Fruit fly (Drosophila melanogaster) whole organism, prepupa: Measurements from ENCODE around the gene CG15247.

Experiments used
- CG10631 ChIP-seq: fragments of 200-800 bp; sonication (Bioruptor generic); optimal IDR thresholded peaks from 2 replicates; lab custom pipeline; 2016; ENCODE audit warnings: missing biosample characterization, missing genetic modification characterization
- CG11294 ChIP-seq: fragments of 200-800 bp; sonication (Bioruptor generic); IDR thresholded peaks from 2 replicates; pipeline ENCODE4 v1.3.6; 2022; ENCODE audit warnings: missing biosample characterization, missing genetic modification characterization
- CG11902 ChIP-seq: fragments of 200-800 bp; sonication (Bioruptor generic); optimal IDR thresholded peaks from 3 replicates; lab custom pipeline; 2016; ENCODE audit warnings: missing biosample characterization, missing genetic modification characterization
- CG15336 ChIP-seq: fragments of 200-800 bp; sonication (Bioruptor generic); IDR thresholded peaks from 2 replicates; pipeline ENCODE4 v1.3.6; 2022; ENCODE audit warnings: missing biosample characterization, missing genetic modification characterization
- CG1621 ChIP-seq: fragments of 200-800 bp; sonication (Bioruptor generic); optimal IDR thresholded peaks from 3 replicates; lab custom pipeline; 2018; ENCODE audit warnings: missing biosample characterization, mild to moderate bottlenecking, missing genetic modification characterization
- CG16779 ChIP-seq: fragments of 200-800 bp; sonication (Bioruptor generic); optimal IDR thresholded peaks from 3 replicates; lab custom pipeline; 2017; ENCODE audit warnings: missing biosample characterization, mild to moderate bottlenecking, missing genetic modification characterization
- CG3032 ChIP-seq: fragments of 200-800 bp; optimal IDR thresholded peaks from 2 replicates; lab custom pipeline; 2019; ENCODE audit warnings: missing biosample characterization, mild to moderate bottlenecking, missing genetic modification characterization, moderate library complexity
- CG31627 ChIP-seq: fragments of 200-800 bp; sonication (Bioruptor generic); optimal IDR thresholded peaks from 3 replicates; lab custom pipeline; 2016; ENCODE audit warnings: missing biosample characterization, missing genetic modification characterization
- CG32006 ChIP-seq: fragments of 200-800 bp; sonication (Bioruptor generic); optimal IDR thresholded peaks from 3 replicates; lab custom pipeline; 2017; ENCODE audit warnings: missing biosample characterization, mild to moderate bottlenecking, missing genetic modification characterization
- CG34406 ChIP-seq: fragments of 200-800 bp; sonication (Bioruptor generic); optimal IDR thresholded peaks from 3 replicates; lab custom pipeline; 2016; ENCODE audit warnings: missing biosample characterization, missing genetic modification characterization
- CG3919 ChIP-seq: fragments of 200-800 bp; sonication (Bioruptor generic); optimal IDR thresholded peaks from 3 replicates; lab custom pipeline; 2016; ENCODE audit warnings: missing biosample characterization, missing genetic modification characterization
- CG4318 ChIP-seq: fragments of 200-800 bp; sonication (Bioruptor generic); optimal IDR thresholded peaks from 3 replicates; lab custom pipeline; 2017; ENCODE audit warnings: missing biosample characterization, mild to moderate bottlenecking, missing genetic modification characterization
- CG6163 ChIP-seq: fragments of 200-800 bp; sonication (Bioruptor generic); IDR thresholded peaks from 3 replicates; pipeline ENCODE4 v1.3.6; 2022; ENCODE audit warnings: missing biosample characterization, missing genetic modification characterization
- CG6276 ChIP-seq: fragments of 200-800 bp; sonication (Bioruptor generic); optimal IDR thresholded peaks from 2 replicates; lab custom pipeline; 2017; ENCODE audit warnings: missing biosample characterization, mild to moderate bottlenecking, missing genetic modification characterization
- CG6792 ChIP-seq: fragments of 200-800 bp; sonication (Bioruptor generic); optimal IDR thresholded peaks from 3 replicates; lab custom pipeline; 2016; ENCODE audit warnings: missing biosample characterization, missing genetic modification characterization
- CG6808 ChIP-seq: fragments of 200-800 bp; sonication (Bioruptor generic); optimal IDR thresholded peaks from 3 replicates; lab custom pipeline; 2017; ENCODE audit warnings: missing biosample characterization, missing genetic modification characterization, mild to moderate bottlenecking, moderate library complexity, missing genetic modification reagents
- CG6854 ChIP-seq: fragments of 200-800 bp; sonication (Bioruptor generic); optimal IDR thresholded peaks from 2 replicates; lab custom pipeline; 2017; ENCODE audit warnings: missing biosample characterization, mild to moderate bottlenecking, missing genetic modification characterization
- CG7368 ChIP-seq: fragments of 200-800 bp; sonication (Bioruptor generic); optimal IDR thresholded peaks from 3 replicates; lab custom pipeline; 2016; ENCODE audit warnings: missing biosample characterization, missing genetic modification characterization
- CG8119 ChIP-seq: fragments of 200-800 bp; sonication (Bioruptor generic); IDR thresholded peaks from 3 replicates; pipeline ENCODE4 v1.3.6; 2022; ENCODE audit warnings: missing biosample characterization, missing genetic modification characterization
- CG8319 ChIP-seq: fragments of 200-800 bp; sonication (Bioruptor generic); optimal IDR thresholded peaks from 3 replicates; lab custom pipeline; 2016; ENCODE audit warnings: missing biosample characterization, missing genetic modification characterization
- CG8632 ChIP-seq: fragments of 200-800 bp; sonication (Bioruptor generic); optimal IDR thresholded peaks from 3 replicates; lab custom pipeline; 2016; ENCODE audit warnings: missing biosample characterization, missing genetic modification characterization
- CG9139 ChIP-seq: fragments of 200-800 bp; sonication (Bioruptor generic); optimal IDR thresholded peaks from 3 replicates; lab custom pipeline; 2017; ENCODE audit warnings: missing biosample characterization, mild to moderate bottlenecking, missing genetic modification characterization
- Eip75B ChIP-seq: fragments of 200-800 bp; sonication (Bioruptor generic); optimal IDR thresholded peaks from 3 replicates; lab custom pipeline; 2016; ENCODE audit warnings: missing biosample characterization, missing genetic modification characterization
- Eip78C ChIP-seq: fragments of 200-800 bp; sonication (Bioruptor generic); peaks from one replicate; lab custom pipeline; 2016; ENCODE audit warnings: missing biosample characterization, missing genetic modification characterization
- Eip93F ChIP-seq: fragments of 200-800 bp; sonication (Bioruptor generic); optimal IDR thresholded peaks from 2 replicates; lab custom pipeline; 2016; ENCODE audit warnings: missing biosample characterization, mild to moderate bottlenecking, missing genetic modification characterization
- Ets21C ChIP-seq: fragments of 200-800 bp; sonication (Bioruptor generic); optimal IDR thresholded peaks from 3 replicates; lab custom pipeline; 2016; ENCODE audit warnings: missing biosample characterization, missing genetic modification characterization
- Gug ChIP-seq: fragments of 200-800 bp; sonication (Bioruptor generic); IDR thresholded peaks from 2 replicates; pipeline ENCODE4 v1.3.6; 2022; ENCODE audit warnings: missing biosample characterization, missing genetic modification characterization
- Hr38 ChIP-seq: sonication (Bioruptor generic); optimal IDR thresholded peaks from 2 replicates; lab custom pipeline; 2016; ENCODE audit warnings: missing biosample characterization, missing genetic modification characterization
- Hr39 ChIP-seq: fragments of 200-800 bp; sonication (Bioruptor generic); optimal IDR thresholded peaks from 2 replicates; lab custom pipeline; 2016; ENCODE audit warnings: missing biosample characterization, missing genetic modification characterization
- Hr4 ChIP-seq: fragments of 200-800 bp; sonication (Bioruptor generic); optimal IDR thresholded peaks from 3 replicates; lab custom pipeline; 2016; ENCODE audit warnings: missing biosample characterization, missing genetic modification characterization
- Lpt ChIP-seq: fragments of 200-800 bp; sonication (Bioruptor generic); optimal IDR thresholded peaks from 3 replicates; lab custom pipeline; 2016; ENCODE audit warnings: missing biosample characterization, missing genetic modification characterization
- Met ChIP-seq: fragments of 200-800 bp; sonication (Bioruptor generic); optimal IDR thresholded peaks from 3 replicates; lab custom pipeline; 2016; ENCODE audit warnings: missing biosample characterization, missing genetic modification characterization
- OdsH ChIP-seq: fragments of 200-800 bp; sonication (Bioruptor generic); optimal IDR thresholded peaks from 3 replicates; lab custom pipeline; 2016; ENCODE audit warnings: missing biosample characterization, missing genetic modification characterization
- Smox ChIP-seq: fragments of 200-800 bp; sonication (Bioruptor generic); optimal IDR thresholded peaks from 3 replicates; lab custom pipeline; 2016; ENCODE audit warnings: missing biosample characterization, missing genetic modification characterization
- Sox14 ChIP-seq: fragments of 200-800 bp; sonication (Bioruptor generic); optimal IDR thresholded peaks from 3 replicates; lab custom pipeline; 2016; ENCODE audit warnings: missing biosample characterization, missing genetic modification characterization
- Sox15 ChIP-seq: fragments of 200-800 bp; sonication (Bioruptor generic); optimal IDR thresholded peaks from 3 replicates; lab custom pipeline; 2016; ENCODE audit warnings: missing biosample characterization, missing genetic modification characterization
- achi ChIP-seq: fragments of 200-800 bp; sonication (Bioruptor generic); optimal IDR thresholded peaks from 3 replicates; lab custom pipeline; 2016; ENCODE audit warnings: missing biosample characterization, missing genetic modification characterization
- cyc ChIP-seq: fragments of 200-800 bp; sonication (Bioruptor generic); optimal IDR thresholded peaks from 3 replicates; lab custom pipeline; 2016; ENCODE audit warnings: missing biosample characterization, missing genetic modification characterization
- dac ChIP-seq: fragments of 200-800 bp; sonication (Bioruptor generic); optimal IDR thresholded peaks from 2 replicates; lab custom pipeline; 2017; ENCODE audit warnings: missing biosample characterization, mild to moderate bottlenecking, missing genetic modification characterization
- dsx ChIP-seq: fragments of 200-800 bp; optimal IDR thresholded peaks from 3 replicates; lab custom pipeline; 2019; ENCODE audit warnings: missing biosample characterization, mild to moderate bottlenecking, missing genetic modification characterization, moderate library complexity; ENCODE audit not compliant: poor library complexity, severe bottlenecking
- eg ChIP-seq: fragments of 200-800 bp; sonication (Bioruptor generic); IDR thresholded peaks from 3 replicates; pipeline ENCODE4 v1.3.6; 2022; ENCODE audit warnings: missing biosample characterization, missing genetic modification characterization
- esn ChIP-seq: fragments of 200-800 bp; sonication (Bioruptor generic); optimal IDR thresholded peaks from 2 replicates; lab custom pipeline; 2016; ENCODE audit warnings: missing biosample characterization, mild to moderate bottlenecking, missing genetic modification characterization, moderate library complexity
- fd59A ChIP-seq: fragments of 200-800 bp; sonication (Bioruptor generic); optimal IDR thresholded peaks from 2 replicates; lab custom pipeline; 2017; ENCODE audit warnings: missing biosample characterization, mild to moderate bottlenecking, missing genetic modification characterization, missing genetic modification reagents
- fd85E ChIP-seq: fragments of 200-800 bp; sonication (Bioruptor generic); optimal IDR thresholded peaks from 3 replicates; lab custom pipeline; 2016; ENCODE audit warnings: missing biosample characterization, missing genetic modification characterization
- fkh ChIP-seq: fragments of 200-800 bp; sonication (Bioruptor generic); optimal IDR thresholded peaks from 3 replicates; lab custom pipeline; 2017; ENCODE audit warnings: missing biosample characterization, mild to moderate bottlenecking, missing genetic modification characterization, moderate library complexity
- lz ChIP-seq: fragments of 200-800 bp; sonication (Bioruptor generic); optimal IDR thresholded peaks from 3 replicates; lab custom pipeline; 2016; ENCODE audit warnings: missing biosample characterization, missing genetic modification characterization
- net ChIP-seq: fragments of 200-800 bp; sonication (Bioruptor generic); optimal IDR thresholded peaks from 3 replicates; lab custom pipeline; 2016; ENCODE audit warnings: missing biosample characterization, missing genetic modification characterization
- pdm3 ChIP-seq: fragments of 200-800 bp; sonication (Bioruptor generic); optimal IDR thresholded peaks from 3 replicates; lab custom pipeline; 2016; ENCODE audit warnings: missing biosample characterization, missing genetic modification characterization
- salr ChIP-seq, 2 experiments: fragments of 200-800 bp; sonication (Bioruptor generic); optimal IDR thresholded peaks; 3 replicates each; lab custom pipeline; 2016 to 2018; ENCODE audit warnings: missing biosample characterization in 2 of 2, missing genetic modification characterization in 2 of 2, mild to moderate bottlenecking in 1 of 2
- spab ChIP-seq: fragments of 200-800 bp; sonication (Bioruptor generic); optimal IDR thresholded peaks from 2 replicates; lab custom pipeline; 2017; ENCODE audit warnings: missing biosample characterization, mild to moderate bottlenecking, missing genetic modification characterization, missing genetic modification reagents
- svp ChIP-seq: fragments of 200-800 bp; sonication (Bioruptor generic); peaks from one replicate; lab custom pipeline; 2016; ENCODE audit warnings: missing biosample characterization, missing genetic modification characterization
- topi ChIP-seq: fragments of 200-800 bp; sonication (Bioruptor generic); optimal IDR thresholded peaks from 3 replicates; lab custom pipeline; 2016; ENCODE audit warnings: missing biosample characterization, missing genetic modification characterization
- vri ChIP-seq: fragments of 200-800 bp; sonication (Bioruptor generic); optimal IDR thresholded peaks from 3 replicates; lab custom pipeline; 2016; ENCODE audit warnings: missing biosample characterization, mild to moderate bottlenecking, missing genetic modification characterization

Gene CG15247

DNA sequence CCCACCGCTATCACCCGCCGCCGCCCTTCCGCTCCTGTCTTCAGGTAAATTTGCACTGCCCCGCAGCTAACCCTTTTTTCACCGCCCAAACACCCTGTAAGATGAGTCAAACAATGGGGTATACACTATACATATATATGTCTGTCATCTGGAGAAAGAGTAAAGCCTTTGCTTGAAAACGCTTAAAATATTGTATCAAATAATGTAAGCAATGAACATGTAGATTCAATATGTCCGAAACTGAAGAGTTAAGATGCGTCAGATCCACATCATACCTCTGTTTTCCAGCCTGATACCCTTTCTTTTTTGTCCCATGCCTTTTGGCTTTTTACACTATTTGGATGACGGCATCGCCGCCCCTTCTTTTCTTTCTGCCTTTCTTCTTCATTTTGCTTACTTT is 16.4 kb upstream of the CG15247 start:
- TF ChIP-seq Lpt (GFP tag; lab: Kevin White, UChicago), result no peak
- no peak for TF ChIP-seq CG4318 (GFP tag; lab: Kevin White, UChicago)
- peak; percentile 32 for TF ChIP-seq CG7368
- TF ChIP-seq CG6808 (GFP tag; lab: Kevin White, UChicago), result no peak
- peak; percentile 65; the same call in 2 of the 3 replicates for TF ChIP-seq CG6163 (GFP tag; lab: Robert Waterston, UW)
- TF ChIP-seq dac (GFP tag; lab: Kevin White, UChicago), result no peak
- TF ChIP-seq vri (GFP tag; lab: Kevin White, UChicago), result peak; percentile 54
- TF ChIP-seq Hr39 (GFP tag; lab: Kevin White, UChicago), result peak; percentile 80
- peak; percentile 50 for TF ChIP-seq CG11902 (GFP tag; lab: Kevin White, UChicago)
- TF ChIP-seq CG15336 (GFP tag; lab: Robert Waterston, UW), result peak; percentile 27; the same call in 1 of the 2 replicates
- TF ChIP-seq salr (GFP tag; optimal IDR thresholded peaks at IDR 0.05; lab: Kevin White, UChicago), result no peak
- TF ChIP-seq CG9139, result no peak
- TF ChIP-seq Eip78C (GFP tag; lab: Kevin White, UChicago), result peak; percentile 72
- peak; percentile 71 for TF ChIP-seq esn (GFP tag; lab: Kevin White, UChicago)
- peak; percentile 69 for TF ChIP-seq Smox (GFP tag; lab: Kevin White, UChicago)
- peak; percentile 65 for TF ChIP-seq Ets21C (GFP tag; lab: Kevin White, UChicago)
- peak; percentile 74 for TF ChIP-seq Met (GFP tag; lab: Kevin White, UChicago)
- no peak for TF ChIP-seq spab (GFP tag; lab: Kevin White, UChicago)
- peak; percentile 39 for TF ChIP-seq Sox15
- TF ChIP-seq svp (GFP tag; lab: Kevin White, UChicago), result peak; percentile 77
- no peak for TF ChIP-seq fd59A (GFP tag; lab: Kevin White, UChicago)
- peak; percentile 53 for TF ChIP-seq Sox14 (GFP tag; lab: Kevin White, UChicago)
- TF ChIP-seq CG10631, result peak; percentile 12
- TF ChIP-seq pdm3 (GFP tag; lab: Kevin White, UChicago), result peak; percentile 59
- TF ChIP-seq CG8119 (GFP tag; lab: Robert Waterston, UW), result 0 out of 3 replicates have a peak, but pooled peaks have one; percentile 17
- peak; percentile 21 for TF ChIP-seq CG8632 (GFP tag; lab: Kevin White, UChicago)
- peak; percentile 41 for TF ChIP-seq achi
- TF ChIP-seq CG16779 (tag; lab: Kevin White, UChicago), result no peak
- peak; percentile 42 for TF ChIP-seq Hr4 (GFP tag; lab: Kevin White, UChicago)
- TF ChIP-seq cyc (GFP tag; lab: Kevin White, UChicago), result peak; percentile 75
- no peak for TF ChIP-seq CG11294
- peak; percentile 48 for TF ChIP-seq OdsH (GFP tag; lab: Kevin White, UChicago)
- no peak for TF ChIP-seq Eip93F (GFP tag; lab: Kevin White, UChicago)
- TF ChIP-seq CG32006, result peak; percentile 37
- TF ChIP-seq lz (GFP tag; lab: Kevin White, UChicago), result peak; percentile 72
- TF ChIP-seq CG31627 (GFP tag; lab: Kevin White, UChicago), result peak; percentile 79
- TF ChIP-seq CG6854 (GFP tag; lab: Kevin White, UChicago), result no peak
- no peak for TF ChIP-seq CG1621 (tag; lab: Kevin White, UChicago)
- peak; percentile 40 for TF ChIP-seq Eip75B
- peak; percentile 58 for TF ChIP-seq CG3919
- no peak for TF ChIP-seq fkh (GFP tag; lab: Kevin White, UChicago)
- no peak for TF ChIP-seq dsx (GFP tag; lab: Kevin White, UChicago)
- 0 out of 3 replicates have a peak, but pooled peaks have one; percentile 33 for TF ChIP-seq eg (GFP tag; lab: Robert Waterston, UW)
- TF ChIP-seq net (GFP tag; lab: Kevin White, UChicago), result peak; percentile 6
- no peak for TF ChIP-seq fd85E (GFP tag; lab: Kevin White, UChicago)
- no peak for TF ChIP-seq CG6276 (GFP tag; lab: Kevin White, UChicago)
- peak; percentile 44 for TF ChIP-seq CG34406 (GFP tag; lab: Kevin White, UChicago)
- peak; percentile 35 for TF ChIP-seq CG8319 (GFP tag; lab: Kevin White, UChicago)
- no peak for TF ChIP-seq Gug (GFP tag; lab: Robert Waterston, UW)
- TF ChIP-seq CG6792 (GFP tag; lab: Kevin White, UChicago), result peak; percentile 60
- TF ChIP-seq Hr38 (GFP tag; lab: Kevin White, UChicago), result no peak
- TF ChIP-seq topi, result peak; percentile 69
- peak; percentile 4 for TF ChIP-seq CG3032 (tag; lab: Kevin White, UChicago)
